Fruit fly (Drosophila melanogaster) whole organism, prepupa: ENCODE data around the gene Ptp10D.

ENCODE experiments used
- Blimp-1 ChIP-seq: fragments of 200-800 bp; sonication (Bioruptor generic); optimal IDR thresholded peaks from 3 replicates; lab custom pipeline; 2017; ENCODE audit warnings: missing biosample characterization, missing genetic modification characterization, mild to moderate bottlenecking, moderate library complexity, missing genetic modification reagents
- CG10631 ChIP-seq: fragments of 200-800 bp; sonication (Bioruptor generic); optimal IDR thresholded peaks from 2 replicates; lab custom pipeline; 2016; ENCODE audit warnings: missing biosample characterization, missing genetic modification characterization
- CG10669 ChIP-seq: fragments of 200-800 bp; sonication (Bioruptor generic); optimal IDR thresholded peaks from 3 replicates; lab custom pipeline; 2018; ENCODE audit warnings: missing biosample characterization, mild to moderate bottlenecking, missing genetic modification characterization, moderate library complexity
- CG11294 ChIP-seq: fragments of 200-800 bp; sonication (Bioruptor generic); IDR thresholded peaks from 2 replicates; pipeline ENCODE4 v1.3.6; 2022; ENCODE audit warnings: missing biosample characterization, missing genetic modification characterization
- CG11762 ChIP-seq: fragments of 200-800 bp; sonication (Bioruptor generic); optimal IDR thresholded peaks from 3 replicates; lab custom pipeline; 2016; ENCODE audit warnings: missing biosample characterization, missing genetic modification characterization; ENCODE audit not compliant: insufficient read depth
- CG15336 ChIP-seq: fragments of 200-800 bp; sonication (Bioruptor generic); IDR thresholded peaks from 2 replicates; pipeline ENCODE4 v1.3.6; 2022; ENCODE audit warnings: missing biosample characterization, missing genetic modification characterization
- CG1621 ChIP-seq: fragments of 200-800 bp; sonication (Bioruptor generic); optimal IDR thresholded peaks from 3 replicates; lab custom pipeline; 2018; ENCODE audit warnings: missing biosample characterization, mild to moderate bottlenecking, missing genetic modification characterization
- CG16779 ChIP-seq: fragments of 200-800 bp; sonication (Bioruptor generic); optimal IDR thresholded peaks from 3 replicates; lab custom pipeline; 2017; ENCODE audit warnings: missing biosample characterization, mild to moderate bottlenecking, missing genetic modification characterization
- CG3032 ChIP-seq: fragments of 200-800 bp; optimal IDR thresholded peaks from 2 replicates; lab custom pipeline; 2019; ENCODE audit warnings: missing biosample characterization, mild to moderate bottlenecking, missing genetic modification characterization, moderate library complexity
- CG31627 ChIP-seq: fragments of 200-800 bp; sonication (Bioruptor generic); optimal IDR thresholded peaks from 3 replicates; lab custom pipeline; 2016; ENCODE audit warnings: missing biosample characterization, missing genetic modification characterization
- CG32006 ChIP-seq: fragments of 200-800 bp; sonication (Bioruptor generic); optimal IDR thresholded peaks from 3 replicates; lab custom pipeline; 2017; ENCODE audit warnings: missing biosample characterization, mild to moderate bottlenecking, missing genetic modification characterization
- CG34406 ChIP-seq: fragments of 200-800 bp; sonication (Bioruptor generic); optimal IDR thresholded peaks from 3 replicates; lab custom pipeline; 2016; ENCODE audit warnings: missing biosample characterization, missing genetic modification characterization
- CG3919 ChIP-seq: fragments of 200-800 bp; sonication (Bioruptor generic); optimal IDR thresholded peaks from 3 replicates; lab custom pipeline; 2016; ENCODE audit warnings: missing biosample characterization, missing genetic modification characterization
- CG4318 ChIP-seq: fragments of 200-800 bp; sonication (Bioruptor generic); optimal IDR thresholded peaks from 3 replicates; lab custom pipeline; 2017; ENCODE audit warnings: missing biosample characterization, mild to moderate bottlenecking, missing genetic modification characterization
- CG6163 ChIP-seq: fragments of 200-800 bp; sonication (Bioruptor generic); IDR thresholded peaks from 3 replicates; pipeline ENCODE4 v1.3.6; 2022; ENCODE audit warnings: missing biosample characterization, missing genetic modification characterization
- CG6276 ChIP-seq: fragments of 200-800 bp; sonication (Bioruptor generic); optimal IDR thresholded peaks from 2 replicates; lab custom pipeline; 2017; ENCODE audit warnings: missing biosample characterization, mild to moderate bottlenecking, missing genetic modification characterization
- CG6792 ChIP-seq: fragments of 200-800 bp; sonication (Bioruptor generic); optimal IDR thresholded peaks from 3 replicates; lab custom pipeline; 2016; ENCODE audit warnings: missing biosample characterization, missing genetic modification characterization
- CG6854 ChIP-seq: fragments of 200-800 bp; sonication (Bioruptor generic); optimal IDR thresholded peaks from 2 replicates; lab custom pipeline; 2017; ENCODE audit warnings: missing biosample characterization, mild to moderate bottlenecking, missing genetic modification characterization
- CG7368 ChIP-seq: fragments of 200-800 bp; sonication (Bioruptor generic); optimal IDR thresholded peaks from 3 replicates; lab custom pipeline; 2016; ENCODE audit warnings: missing biosample characterization, missing genetic modification characterization
- CG8119 ChIP-seq: fragments of 200-800 bp; sonication (Bioruptor generic); IDR thresholded peaks from 3 replicates; pipeline ENCODE4 v1.3.6; 2022; ENCODE audit warnings: missing biosample characterization, missing genetic modification characterization
- CG8319 ChIP-seq: fragments of 200-800 bp; sonication (Bioruptor generic); optimal IDR thresholded peaks from 3 replicates; lab custom pipeline; 2016; ENCODE audit warnings: missing biosample characterization, missing genetic modification characterization
- CG8632 ChIP-seq: fragments of 200-800 bp; sonication (Bioruptor generic); optimal IDR thresholded peaks from 3 replicates; lab custom pipeline; 2016; ENCODE audit warnings: missing biosample characterization, missing genetic modification characterization
- Eip75B ChIP-seq: fragments of 200-800 bp; sonication (Bioruptor generic); optimal IDR thresholded peaks from 3 replicates; lab custom pipeline; 2016; ENCODE audit warnings: missing biosample characterization, missing genetic modification characterization
- Eip78C ChIP-seq: fragments of 200-800 bp; sonication (Bioruptor generic); peaks from one replicate; lab custom pipeline; 2016; ENCODE audit warnings: missing biosample characterization, missing genetic modification characterization
- Ets21C ChIP-seq: fragments of 200-800 bp; sonication (Bioruptor generic); optimal IDR thresholded peaks from 3 replicates; lab custom pipeline; 2016; ENCODE audit warnings: missing biosample characterization, missing genetic modification characterization
- Hr4 ChIP-seq: fragments of 200-800 bp; sonication (Bioruptor generic); optimal IDR thresholded peaks from 3 replicates; lab custom pipeline; 2016; ENCODE audit warnings: missing biosample characterization, missing genetic modification characterization
- Lpt ChIP-seq: fragments of 200-800 bp; sonication (Bioruptor generic); optimal IDR thresholded peaks from 3 replicates; lab custom pipeline; 2016; ENCODE audit warnings: missing biosample characterization, missing genetic modification characterization
- Met ChIP-seq: fragments of 200-800 bp; sonication (Bioruptor generic); optimal IDR thresholded peaks from 3 replicates; lab custom pipeline; 2016; ENCODE audit warnings: missing biosample characterization, missing genetic modification characterization
- OdsH ChIP-seq: fragments of 200-800 bp; sonication (Bioruptor generic); optimal IDR thresholded peaks from 3 replicates; lab custom pipeline; 2016; ENCODE audit warnings: missing biosample characterization, missing genetic modification characterization
- Smox ChIP-seq: fragments of 200-800 bp; sonication (Bioruptor generic); optimal IDR thresholded peaks from 3 replicates; lab custom pipeline; 2016; ENCODE audit warnings: missing biosample characterization, missing genetic modification characterization
- Sox14 ChIP-seq: fragments of 200-800 bp; sonication (Bioruptor generic); optimal IDR thresholded peaks from 3 replicates; lab custom pipeline; 2016; ENCODE audit warnings: missing biosample characterization, missing genetic modification characterization
- Sox15 ChIP-seq: fragments of 200-800 bp; sonication (Bioruptor generic); optimal IDR thresholded peaks from 3 replicates; lab custom pipeline; 2016; ENCODE audit warnings: missing biosample characterization, missing genetic modification characterization
- acj6 ChIP-seq: fragments of 200-800 bp; sonication (Bioruptor generic); optimal IDR thresholded peaks from 3 replicates; lab custom pipeline; 2016; ENCODE audit warnings: missing biosample characterization, missing genetic modification characterization
- dac ChIP-seq: fragments of 200-800 bp; sonication (Bioruptor generic); optimal IDR thresholded peaks from 2 replicates; lab custom pipeline; 2017; ENCODE audit warnings: missing biosample characterization, mild to moderate bottlenecking, missing genetic modification characterization
- dsx ChIP-seq: fragments of 200-800 bp; optimal IDR thresholded peaks from 3 replicates; lab custom pipeline; 2019; ENCODE audit warnings: missing biosample characterization, mild to moderate bottlenecking, missing genetic modification characterization, moderate library complexity; ENCODE audit not compliant: poor library complexity, severe bottlenecking
- eg ChIP-seq: fragments of 200-800 bp; sonication (Bioruptor generic); IDR thresholded peaks from 3 replicates; pipeline ENCODE4 v1.3.6; 2022; ENCODE audit warnings: missing biosample characterization, missing genetic modification characterization
- fd59A ChIP-seq: fragments of 200-800 bp; sonication (Bioruptor generic); optimal IDR thresholded peaks from 2 replicates; lab custom pipeline; 2017; ENCODE audit warnings: missing biosample characterization, mild to moderate bottlenecking, missing genetic modification characterization, missing genetic modification reagents
- lz ChIP-seq: fragments of 200-800 bp; sonication (Bioruptor generic); optimal IDR thresholded peaks from 3 replicates; lab custom pipeline; 2016; ENCODE audit warnings: missing biosample characterization, missing genetic modification characterization
- net ChIP-seq: fragments of 200-800 bp; sonication (Bioruptor generic); optimal IDR thresholded peaks from 3 replicates; lab custom pipeline; 2016; ENCODE audit warnings: missing biosample characterization, missing genetic modification characterization
- pdm3 ChIP-seq: fragments of 200-800 bp; sonication (Bioruptor generic); optimal IDR thresholded peaks from 3 replicates; lab custom pipeline; 2016; ENCODE audit warnings: missing biosample characterization, missing genetic modification characterization
- spab ChIP-seq: fragments of 200-800 bp; sonication (Bioruptor generic); optimal IDR thresholded peaks from 2 replicates; lab custom pipeline; 2017; ENCODE audit warnings: missing biosample characterization, mild to moderate bottlenecking, missing genetic modification characterization, missing genetic modification reagents
- ss ChIP-seq, 2 experiments: fragments of 200-800 bp; sonication (Bioruptor generic); optimal IDR thresholded peaks; 2 replicates in 1 of 2; 3 replicates in 1 of 2; lab custom pipeline; 2017 to 2018; ENCODE audit warnings: mild to moderate bottlenecking in 2 of 2, missing biosample characterization in 2 of 2, missing genetic modification characterization in 2 of 2, moderate library complexity in 1 of 2
- svp ChIP-seq: fragments of 200-800 bp; sonication (Bioruptor generic); peaks from one replicate; lab custom pipeline; 2016; ENCODE audit warnings: missing biosample characterization, missing genetic modification characterization
- vri ChIP-seq: fragments of 200-800 bp; sonication (Bioruptor generic); optimal IDR thresholded peaks from 3 replicates; lab custom pipeline; 2016; ENCODE audit warnings: missing biosample characterization, mild to moderate bottlenecking, missing genetic modification characterization

Gene Ptp10D

DNA sequence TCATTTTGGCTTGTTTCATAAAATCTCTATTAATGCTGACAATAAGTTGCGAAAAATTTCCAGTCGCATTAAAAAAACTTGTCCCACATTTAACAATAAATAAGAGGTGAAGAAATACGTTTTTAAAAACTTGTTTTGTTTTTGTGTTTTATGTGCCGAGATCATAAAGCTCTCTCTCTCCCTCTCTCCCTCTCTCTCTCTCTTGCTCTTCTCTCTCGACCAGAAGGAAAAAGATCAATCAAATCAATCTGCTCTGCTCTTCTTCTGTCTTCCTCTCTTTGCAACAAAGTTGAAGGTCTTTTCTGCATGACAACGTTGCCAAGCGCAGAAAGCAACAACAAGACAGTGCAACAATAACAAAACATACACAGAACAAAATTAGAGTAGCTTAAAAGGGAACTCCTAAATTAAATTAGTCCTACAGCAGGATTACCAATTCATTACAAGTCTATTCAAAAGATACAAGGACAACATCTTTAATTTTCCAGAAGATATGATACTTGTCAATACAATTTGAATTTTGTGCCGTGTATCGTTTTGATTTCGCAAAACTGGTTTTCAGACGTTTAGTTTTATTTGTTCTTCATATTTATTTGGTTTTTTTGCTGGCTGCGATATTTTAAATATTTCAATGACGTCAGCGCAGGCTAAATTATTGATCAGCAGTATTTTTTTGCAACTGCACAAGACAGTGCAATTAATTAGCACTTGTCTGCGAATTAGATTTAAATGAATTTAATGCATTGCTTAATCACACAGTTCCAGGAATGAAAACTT is 1.0 kb downstream of the Ptp10D start (continued):
- peak; percentile 93 for TF ChIP-seq spab (GFP tag; lab: Kevin White, UChicago)
- peak; percentile 96 for TF ChIP-seq CG8632 (GFP tag; lab: Kevin White, UChicago)
- peak; percentile 99 for TF ChIP-seq svp (GFP tag; lab: Kevin White, UChicago)
- peak; percentile 96 for TF ChIP-seq net (GFP tag; lab: Kevin White, UChicago)
- TF ChIP-seq Sox15 = peak; percentile 89
- TF ChIP-seq Lpt = peak; percentile 93
- TF ChIP-seq Hr4 (GFP tag; lab: Kevin White, UChicago) = peak; percentile 91
- TF ChIP-seq ss (GFP tag; optimal IDR thresholded peaks at IDR 0.05; lab: Kevin White, UChicago) = peak; percentile 97 to 98
- peak; percentile 96 for TF ChIP-seq Sox14 (GFP tag; lab: Kevin White, UChicago)
- TF ChIP-seq fd59A (GFP tag; lab: Kevin White, UChicago) = peak; percentile 93
- TF ChIP-seq CG16779 (tag; lab: Kevin White, UChicago) = peak; percentile 80
- peak; percentile 96 for TF ChIP-seq acj6 (GFP tag; lab: Kevin White, UChicago)
- TF ChIP-seq CG10631 (GFP tag; lab: Kevin White, UChicago) = peak; percentile 96
- peak; percentile 72 for TF ChIP-seq dac (GFP tag; lab: Kevin White, UChicago)
- TF ChIP-seq vri (GFP tag; lab: Kevin White, UChicago) = peak; percentile 97
- TF ChIP-seq CG31627 (GFP tag; lab: Kevin White, UChicago) = peak; percentile 98
- TF ChIP-seq CG32006 = peak; percentile 94
- TF ChIP-seq CG4318 (GFP tag; lab: Kevin White, UChicago) = peak; percentile 85
- peak; percentile 95 for TF ChIP-seq CG8319
- peak; percentile 97 for TF ChIP-seq eg (GFP tag; lab: Robert Waterston, UW)
- TF ChIP-seq CG34406 (GFP tag; lab: Kevin White, UChicago) = peak; percentile 94
- TF ChIP-seq CG6854 (GFP tag; lab: Kevin White, UChicago) = peak; percentile 95
- peak; percentile 96 for TF ChIP-seq CG6792
- peak; percentile 96 for TF ChIP-seq CG11762 (GFP tag; lab: Kevin White, UChicago)
- TF ChIP-seq CG1621 (tag; lab: Kevin White, UChicago) = peak; percentile 95
- peak; percentile 92 for TF ChIP-seq Eip75B (GFP tag; lab: Kevin White, UChicago)
- TF ChIP-seq Ets21C = peak; percentile 96
- peak; percentile 100 for TF ChIP-seq Met (GFP tag; lab: Kevin White, UChicago)

DNA sequence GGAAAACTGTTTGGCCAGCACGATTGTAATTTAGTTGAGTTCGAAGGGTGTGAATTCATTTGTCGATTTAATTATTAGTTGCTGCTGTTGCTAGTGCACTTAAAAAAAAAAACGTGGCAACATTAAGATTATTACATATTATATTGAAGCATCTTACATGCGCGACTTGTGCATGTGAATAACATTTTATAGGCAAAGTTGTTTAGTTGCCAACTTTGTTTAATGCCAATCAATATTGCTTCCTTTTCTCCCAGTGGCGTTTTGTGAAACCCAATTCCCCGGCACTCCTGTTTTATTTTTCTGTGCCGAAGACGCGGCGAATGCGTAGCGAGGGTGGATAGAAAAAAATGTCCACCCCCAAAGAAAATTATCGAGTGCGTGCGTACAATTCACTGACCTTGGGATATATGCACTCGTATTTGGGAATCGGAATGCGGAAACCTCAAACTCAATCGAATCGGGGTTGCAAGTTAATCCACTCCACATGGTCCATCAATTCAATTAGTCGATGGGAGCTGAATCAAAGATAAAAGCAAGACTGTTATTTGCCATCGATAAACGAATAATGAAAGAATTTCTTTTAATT is 7.3 kb downstream of the Ptp10D start:
- TF ChIP-seq OdsH (GFP tag; lab: Kevin White, UChicago) (peak; percentile 11), lz (GFP tag; lab: Kevin White, UChicago) (peak; percentile 0), eg (GFP tag; lab: Robert Waterston, UW) (0 out of 3 replicates have a peak, but pooled peaks have one; percentile 18), Hr4 (GFP tag; lab: Kevin White, UChicago) (peak; percentile 9), Eip78C (GFP tag; lab: Kevin White, UChicago) (peak; percentile 70), CG7368 (GFP tag; lab: Kevin White, UChicago) (no peak), CG6163 (GFP tag; lab: Robert Waterston, UW) (0 out of 3 replicates have a peak, but pooled peaks have one; percentile 42), Smox (no peak), CG3919 (GFP tag; lab: Kevin White, UChicago) (peak; percentile 4), pdm3 (peak; percentile 35), Met (GFP tag; lab: Kevin White, UChicago) (peak; percentile 39), dac (GFP tag; lab: Kevin White, UChicago) (no peak)

DNA sequence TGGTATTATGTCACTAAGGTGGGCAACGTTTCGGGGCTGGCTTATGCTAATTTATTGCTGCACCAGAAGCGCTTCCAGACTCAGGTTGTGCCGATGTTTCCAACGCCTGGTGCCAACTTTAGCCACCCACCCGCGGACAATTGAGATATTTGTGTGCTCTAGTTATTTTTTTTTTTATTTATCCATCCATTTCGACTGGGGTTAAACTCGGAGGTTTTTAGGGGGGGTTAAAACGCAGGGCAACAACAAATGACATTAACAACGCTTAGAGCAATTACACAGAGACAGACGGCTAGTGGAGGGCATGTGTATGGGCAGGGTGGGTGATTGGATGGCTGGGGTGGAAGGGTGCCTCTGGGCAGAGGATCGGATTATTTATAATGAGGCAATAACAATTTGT is 9.9 kb downstream of the Ptp10D start:
- TF ChIP-seq CG4318 (GFP tag; lab: Kevin White, UChicago) = no peak
- TF ChIP-seq Blimp-1 (GFP tag; lab: Kevin White, UChicago) = no peak
- no peak for TF ChIP-seq Met (GFP tag; lab: Kevin White, UChicago)
- no peak for TF ChIP-seq CG3032 (tag; lab: Kevin White, UChicago)
- TF ChIP-seq CG11294 (GFP tag; lab: Robert Waterston, UW) = no peak
- no peak for TF ChIP-seq CG3919 (GFP tag; lab: Kevin White, UChicago)
- no peak for TF ChIP-seq Sox15
- TF ChIP-seq CG10669 = no peak
- no peak for TF ChIP-seq CG15336 (GFP tag; lab: Robert Waterston, UW)
- no peak for TF ChIP-seq CG8119 (GFP tag; lab: Robert Waterston, UW)
- no peak for TF ChIP-seq CG6276
- no peak for TF ChIP-seq Eip78C (GFP tag; lab: Kevin White, UChicago)
- no peak for TF ChIP-seq CG1621 (tag; lab: Kevin White, UChicago)
- no peak for TF ChIP-seq acj6 (GFP tag; lab: Kevin White, UChicago)
- no peak for TF ChIP-seq dsx
- TF ChIP-seq CG6854 (GFP tag; lab: Kevin White, UChicago) = no peak
- no peak for TF ChIP-seq Smox
